Fruit fly (Drosophila melanogaster) whole organism, pupa: ENCODE data around the gene Uros2.

Experiments
- CG10348 ChIP-seq: fragments of 200-800 bp; sonication (Bioruptor generic); IDR thresholded peaks from 2 replicates; pipeline ENCODE4 v1.3.6; 2022; ENCODE audit warnings: missing biosample characterization, missing genetic modification characterization
- CG12605 ChIP-seq: fragments of 200-800 bp; sonication (Bioruptor generic); IDR thresholded peaks from 2 replicates; pipeline ENCODE4 v1.3.6; 2022; ENCODE audit warnings: missing biosample characterization, missing genetic modification characterization
- CG13204 ChIP-seq: fragments of 200-800 bp; sonication (Bioruptor generic); optimal IDR thresholded peaks from 2 replicates; lab custom pipeline; 2018; ENCODE audit warnings: missing biosample characterization, mild to moderate bottlenecking, missing genetic modification characterization, moderate library complexity
- CG14655 ChIP-seq: fragments of 200-800 bp; sonication (Bioruptor generic); optimal IDR thresholded peaks from 3 replicates; lab custom pipeline; 2017; ENCODE audit warnings: mild to moderate bottlenecking, missing biosample characterization, missing genetic modification reagents, missing genetic modification characterization
- CG15710 ChIP-seq: fragments of 200-800 bp; sonication (Bioruptor generic); optimal IDR thresholded peaks from 2 replicates; lab custom pipeline; 2018; ENCODE audit warnings: missing biosample characterization, mild to moderate bottlenecking, missing genetic modification characterization, moderate library complexity
- CG17806 ChIP-seq: fragments of 200-800 bp; sonication (Bioruptor generic); optimal IDR thresholded peaks from 2 replicates; lab custom pipeline; 2018; ENCODE audit warnings: missing biosample characterization, mild to moderate bottlenecking, missing genetic modification characterization, moderate library complexity
- CG32121 ChIP-seq: fragments of 200-800 bp; sonication (Bioruptor generic); IDR thresholded peaks from 2 replicates; pipeline ENCODE4 v1.3.6; 2022; ENCODE audit warnings: missing biosample characterization, missing genetic modification characterization
- CG34367 ChIP-seq: fragments of 200-800 bp; sonication (Bioruptor generic); optimal IDR thresholded peaks from 2 replicates; lab custom pipeline; 2018; ENCODE audit warnings: missing biosample characterization, mild to moderate bottlenecking, missing genetic modification characterization
- CG4496 ChIP-seq: fragments of 200-800 bp; sonication (Bioruptor generic); IDR thresholded peaks from 3 replicates; pipeline ENCODE4 v1.3.6; 2022; ENCODE audit warnings: missing biosample characterization, missing genetic modification characterization
- CG8159 ChIP-seq: fragments of 200-800 bp; sonication (Bioruptor generic); optimal IDR thresholded peaks from 3 replicates; lab custom pipeline; 2018; ENCODE audit warnings: missing biosample characterization, mild to moderate bottlenecking, missing genetic modification characterization, moderate library complexity
- CG8301 ChIP-seq: fragments of 200-800 bp; sonication (Bioruptor generic); optimal IDR thresholded peaks from 2 replicates; lab custom pipeline; 2018; ENCODE audit warnings: missing biosample characterization, mild to moderate bottlenecking, missing genetic modification characterization
- CG9948 ChIP-seq: fragments of 200-800 bp; sonication (Bioruptor generic); optimal IDR thresholded peaks from 2 replicates; lab custom pipeline; 2018; ENCODE audit warnings: missing biosample characterization, mild to moderate bottlenecking, missing genetic modification characterization, moderate library complexity
- D1 ChIP-seq: fragments of 200-800 bp; sonication (Bioruptor generic); optimal IDR thresholded peaks from 2 replicates; lab custom pipeline; 2018; ENCODE audit warnings: missing biosample characterization, mild to moderate bottlenecking, missing genetic modification characterization, moderate library complexity
- EcR ChIP-seq: fragments of 200-800 bp; sonication (Bioruptor generic); optimal IDR thresholded peaks from 3 replicates; lab custom pipeline; 2019; ENCODE audit warnings: missing biosample characterization, missing genetic modification characterization, mild to moderate bottlenecking, moderate library complexity, missing genetic modification reagents
- Ets98B ChIP-seq: fragments of 200-800 bp; sonication (Bioruptor generic); IDR thresholded peaks from 2 replicates; pipeline ENCODE4 v1.3.6; 2022; ENCODE audit warnings: missing biosample characterization, missing genetic modification characterization
- Pif1A ChIP-seq: fragments of 200-800 bp; sonication (Bioruptor generic); optimal IDR thresholded peaks from 3 replicates; lab custom pipeline; 2016; ENCODE audit warnings: missing biosample characterization, missing genetic modification characterization
- Pif1B ChIP-seq: fragments of 200-800 bp; sonication (Bioruptor generic); optimal IDR thresholded peaks from 3 replicates; lab custom pipeline; 2016; ENCODE audit warnings: missing biosample characterization, missing genetic modification characterization
- Snoo ChIP-seq: fragments of 200-800 bp; sonication (Bioruptor generic); optimal IDR thresholded peaks from 3 replicates; lab custom pipeline; 2017; ENCODE audit warnings: missing biosample characterization, mild to moderate bottlenecking, missing genetic modification characterization, inconsistent platforms
- fd96Ca ChIP-seq: fragments of 200-800 bp; sonication (Bioruptor generic); IDR thresholded peaks from 3 replicates; pipeline ENCODE4 v1.3.6; 2022; ENCODE audit warnings: missing biosample characterization, missing genetic modification characterization
- gl ChIP-seq: fragments of 200-800 bp; sonication (Bioruptor generic); optimal IDR thresholded peaks from 2 replicates; lab custom pipeline; 2018; ENCODE audit warnings: missing biosample characterization, mild to moderate bottlenecking, missing genetic modification characterization
- rn ChIP-seq: fragments of 200-800 bp; sonication (Bioruptor generic); IDR thresholded peaks from 2 replicates; pipeline ENCODE4 v1.3.6; 2022; ENCODE audit warnings: missing biosample characterization, missing genetic modification characterization

The Uros2 gene

DNA sequence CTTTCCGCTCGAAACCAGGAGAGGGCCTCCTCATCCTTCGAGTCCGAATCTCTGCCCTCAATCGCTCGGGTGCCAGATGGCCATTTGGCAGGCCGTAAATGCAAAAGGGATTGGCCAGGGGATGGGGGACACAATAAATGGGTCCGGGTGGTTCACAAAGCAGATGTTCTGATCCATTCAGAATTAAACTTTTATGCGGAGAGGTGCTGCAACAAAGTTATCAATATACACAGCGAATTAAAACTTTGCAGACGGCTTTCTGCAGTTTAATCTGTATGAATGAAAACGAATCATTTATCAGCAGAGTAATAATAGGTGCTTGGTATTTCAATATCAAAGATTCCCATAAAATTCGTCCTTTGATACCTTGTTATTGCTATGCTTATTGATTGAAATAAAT, 19.0 kb downstream of the Uros2 start:
- TF ChIP-seq rn (GFP tag; lab: Robert Waterston, UW) (no peak), CG34367 (tag; lab: Kevin White, UChicago) (no peak), gl (tag; lab: Kevin White, UChicago) (no peak), Snoo (tag; lab: Kevin White, UChicago) (peak; percentile 15), CG14655 (GFP tag; lab: Kevin White, UChicago) (no peak), D1 (no peak), fd96Ca (no peak), CG10348 (GFP tag; lab: Robert Waterston, UW) (no peak)

- no peak for TF ChIP-seq CG10348 (GFP tag; lab: Robert Waterston, UW)
- peak; percentile 64 for TF ChIP-seq EcR
- TF ChIP-seq CG4496 = no peak
- TF ChIP-seq gl (tag; lab: Kevin White, UChicago) = peak; percentile 30
- TF ChIP-seq Pif1A (GFP tag; lab: Kevin White, UChicago) = no peak
These were observed 19.6 kb downstream of the Uros2 start for dm6 chr3R:15807877-15808381.

- no peak for TF ChIP-seq CG12605 (GFP tag; lab: Robert Waterston, UW)
- peak; percentile 33 for TF ChIP-seq CG13204 (GFP tag; lab: Kevin White, UChicago)
These were observed 22.0 kb downstream of the Uros2 start for dm6 chr3R:15810369-15810768.

dm6 chr3R:15814150-15814549, 25.8 kb downstream of the Uros2 start:
- TF ChIP-seq CG15710 (tag; lab: Kevin White, UChicago) (no peak), CG13204 (GFP tag; lab: Kevin White, UChicago) (no peak), Pif1B (GFP tag; lab: Kevin White, UChicago) (no peak), D1 (no peak), Ets98B (no peak), CG32121 (GFP tag; lab: Robert Waterston, UW) (no peak), EcR (no peak), Snoo (tag; lab: Kevin White, UChicago) (no peak)
- TF ChIP-seq, all 21 proteins: peak for 0

- TF ChIP-seq CG14655 (GFP tag; lab: Kevin White, UChicago) (no peak), Pif1B (GFP tag; lab: Kevin White, UChicago) (peak; percentile 5), CG34367 (tag; lab: Kevin White, UChicago) (no peak), Ets98B (peak; percentile 64), CG8301 (no peak), D1 (no peak), EcR (no peak), CG32121 (GFP tag; lab: Robert Waterston, UW) (peak; percentile 38; the same call in 1 of the 2 replicates), Pif1A (GFP tag; lab: Kevin White, UChicago) (peak; percentile 42), CG9948 (tag; lab: Kevin White, UChicago) (peak; percentile 19), CG10348 (GFP tag; lab: Robert Waterston, UW) (no peak), CG4496 (peak; percentile 72; the same call in 2 of the 3 replicates), fd96Ca (peak; percentile 54; the same call in 1 of the 3 replicates), Snoo (tag; lab: Kevin White, UChicago) (no peak), CG17806 (tag; lab: Kevin White, UChicago) (peak; percentile 23)
- TF ChIP-seq, all 21 proteins: peak for 8
These were observed 28.0 kb downstream of the Uros2 start for dm6 chr3R:15816276-15816675.

dm6 chr3R:15825521-15825920, 37.2 kb downstream of the Uros2 start, which contains the start of gene CG4576:
CG4576 (plus strand) TSS chr3R:15825747.
- TF ChIP-seq CG13204 (GFP tag; lab: Kevin White, UChicago) (no peak), CG9948 (tag; lab: Kevin White, UChicago) (no peak), CG14655 (GFP tag; lab: Kevin White, UChicago) (no peak), EcR (peak; percentile 15), gl (tag; lab: Kevin White, UChicago) (no peak), CG4496 (no peak), Ets98B (no peak)
- TF ChIP-seq, all 21 proteins: peak for 1

dm6 chr3R:15827559-15827958, 39.2 kb downstream of the Uros2 start:
- no peak for TF ChIP-seq Pif1A (GFP tag; lab: Kevin White, UChicago)
- 0 out of 3 replicates have a peak, but pooled peaks have one; percentile 36 for TF ChIP-seq fd96Ca
- TF ChIP-seq CG12605 (GFP tag; lab: Robert Waterston, UW) = 0 out of 2 replicates have a peak, but pooled peaks have one; percentile 37
- TF ChIP-seq CG13204 (GFP tag; lab: Kevin White, UChicago) = peak; percentile 79
- peak; percentile 80 for TF ChIP-seq CG9948 (tag; lab: Kevin White, UChicago)
- TF ChIP-seq CG34367 (tag; lab: Kevin White, UChicago) = peak; percentile 78
- peak; percentile 61 for TF ChIP-seq D1
- TF ChIP-seq CG4496 = peak; percentile 51; the same call in 1 of the 3 replicates
- peak; percentile 64 for TF ChIP-seq gl (tag; lab: Kevin White, UChicago)
- peak; percentile 94 for TF ChIP-seq EcR
- TF ChIP-seq CG14655 (GFP tag; lab: Kevin White, UChicago) = no peak
- peak; percentile 66 for TF ChIP-seq Pif1B (GFP tag; lab: Kevin White, UChicago)
- TF ChIP-seq CG17806 (tag; lab: Kevin White, UChicago) = peak; percentile 76
- peak; percentile 23; the same call in 1 of the 2 replicates for TF ChIP-seq Ets98B
- TF ChIP-seq CG15710 (tag; lab: Kevin White, UChicago) = peak; percentile 88
- peak; percentile 86 for TF ChIP-seq CG8159 (tag; lab: Kevin White, UChicago)
- TF ChIP-seq CG10348 (GFP tag; lab: Robert Waterston, UW) = no peak
- no peak for TF ChIP-seq rn (GFP tag; lab: Robert Waterston, UW)
- peak; percentile 39 for TF ChIP-seq Snoo (tag; lab: Kevin White, UChicago)
- no peak for TF ChIP-seq CG32121 (GFP tag; lab: Robert Waterston, UW)
